Fruit fly (Drosophila melanogaster) Kc167 (cell line): ENCODE results near the gene Vm26Ac.

Experiments used
- Myc ChIP-seq: fragments of >200 bp; optimal IDR thresholded peaks from 2 replicates; lab custom pipeline; 2017; ENCODE audit warnings: missing external identifiers
- Sin3A ChIP-seq: fragments of >200 bp; optimal IDR thresholded peaks from 2 replicates; lab custom pipeline; 2018; ENCODE audit warnings: missing external identifiers
- h ChIP-seq: fragments of >200 bp; optimal IDR thresholded peaks from 3 replicates; lab custom pipeline; 2018; ENCODE audit warnings: missing external identifiers
- insv ChIP-seq: fragments of >200 bp; optimal IDR thresholded peaks from 3 replicates; lab custom pipeline; 2018; ENCODE audit warnings: missing external identifiers
- psq ChIP-seq: fragments of >200 bp; optimal IDR thresholded peaks from 2 replicates; lab custom pipeline; 2017; ENCODE audit warnings: missing external identifiers

DNA sequence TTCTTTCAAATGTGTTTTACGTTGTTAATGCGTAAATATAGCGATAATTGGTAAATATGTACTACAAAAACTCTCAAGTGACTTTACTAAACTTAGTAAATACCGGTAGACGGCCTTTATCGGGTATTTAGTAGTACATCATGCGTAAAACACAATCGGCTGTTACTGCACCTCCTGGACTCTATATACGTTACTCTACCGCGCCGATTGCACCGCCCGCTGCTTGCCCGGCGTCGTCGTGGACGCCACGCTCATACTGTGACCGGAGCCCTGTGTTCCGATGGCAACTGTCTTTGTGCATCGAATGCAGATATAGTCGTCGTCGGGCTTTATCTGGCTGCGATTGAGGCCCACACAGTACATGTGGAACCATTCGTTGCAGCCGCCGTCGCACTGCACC, 32.0 kb upstream of the Vm26Ac start:
- TF ChIP-seq h: no peak
- TF ChIP-seq Sin3A (lab: Kevin White, UChicago): no peak
- TF ChIP-seq insv (lab: Kevin White, UChicago): no peak
- TF ChIP-seq Myc (lab: Kevin White, UChicago): no peak
- no peak for TF ChIP-seq psq
